Fruit fly (Drosophila melanogaster) whole organism, embryonic: Measurements from ENCODE around the gene SPR.

ENCODE experiments used
- CG10654 ChIP-seq: fragments of 200-800 bp; sonication (Bioruptor generic); optimal IDR thresholded peaks from 2 replicates; lab custom pipeline; 2016; ENCODE audit warnings: missing biosample characterization, missing genetic modification characterization
- CG10979 ChIP-seq: fragments of 200-800 bp; sonication (Bioruptor generic); optimal IDR thresholded peaks from 2 replicates; lab custom pipeline; 2018; ENCODE audit warnings: missing biosample characterization, mild to moderate bottlenecking, missing genetic modification characterization, moderate library complexity
- CG11723 ChIP-seq: fragments of 200-800 bp; sonication (Bioruptor generic); optimal IDR thresholded peaks from 2 replicates; lab custom pipeline; 2017; ENCODE audit warnings: missing biosample characterization, mild to moderate bottlenecking, missing genetic modification characterization
- CG12071 ChIP-seq: fragments of 200-800 bp; sonication (Bioruptor generic); optimal IDR thresholded peaks from 3 replicates; lab custom pipeline; 2018; ENCODE audit warnings: missing biosample characterization, mild to moderate bottlenecking, missing genetic modification characterization
- CG12104 ChIP-seq: fragments of 200-800 bp; sonication (Bioruptor generic); optimal IDR thresholded peaks from 3 replicates; lab custom pipeline; 2016; ENCODE audit warnings: missing biosample characterization, missing genetic modification characterization
- CG15514 ChIP-seq: fragments of 200-800 bp; sonication (Bioruptor generic); optimal IDR thresholded peaks from 3 replicates; lab custom pipeline; 2017; ENCODE audit warnings: missing biosample characterization, missing genetic modification characterization, mild to moderate bottlenecking, moderate library complexity, missing genetic modification reagents
- CG15696 ChIP-seq: fragments of 200-800 bp; sonication (Bioruptor generic); optimal IDR thresholded peaks from 2 replicates; lab custom pipeline; 2019; ENCODE audit warnings: missing biosample characterization, mild to moderate bottlenecking, missing genetic modification characterization, moderate library complexity
- CG16813 ChIP-seq: fragments of 200-800 bp; sonication (Bioruptor generic); IDR thresholded peaks from 3 replicates; pipeline ENCODE4 v1.3.6; 2022; ENCODE audit warnings: missing biosample characterization, missing genetic modification characterization; ENCODE audit not compliant: partially characterized antibody
- CG17359 ChIP-seq: fragments of 200-800 bp; sonication (Bioruptor generic); optimal IDR thresholded peaks from 3 replicates; lab custom pipeline; 2018; ENCODE audit warnings: missing biosample characterization, mild to moderate bottlenecking, missing genetic modification characterization, moderate library complexity
- CG17385 ChIP-seq: fragments of 200-800 bp; sonication (Bioruptor generic); optimal IDR thresholded peaks from 3 replicates; lab custom pipeline; 2018; ENCODE audit warnings: missing biosample characterization, mild to moderate bottlenecking, missing genetic modification characterization
- CG18011 ChIP-seq: fragments of 200-800 bp; sonication (Bioruptor generic); optimal IDR thresholded peaks from 2 replicates; lab custom pipeline; 2017; ENCODE audit warnings: missing biosample characterization, missing genetic modification characterization, mild to moderate bottlenecking, moderate library complexity, missing genotype
- CG1832 ChIP-seq: fragments of 200-800 bp; sonication (Bioruptor generic); optimal IDR thresholded peaks from 2 replicates; lab custom pipeline; 2017; ENCODE audit warnings: missing biosample characterization, mild to moderate bottlenecking, missing genetic modification characterization, inconsistent platforms
- CG2875 ChIP-seq: fragments of 200-800 bp; sonication (Bioruptor generic); optimal IDR thresholded peaks from 2 replicates; lab custom pipeline; 2017; ENCODE audit warnings: missing biosample characterization, mild to moderate bottlenecking, missing genetic modification characterization, missing genetic modification reagents
- CG34376 ChIP-seq: fragments of 200-800 bp; sonication (Bioruptor generic); optimal IDR thresholded peaks from 2 replicates; lab custom pipeline; 2018; ENCODE audit warnings: missing biosample characterization, mild to moderate bottlenecking, missing genetic modification characterization
- CG4282 ChIP-seq: fragments of 200-800 bp; sonication (Bioruptor generic); optimal IDR thresholded peaks from 2 replicates; lab custom pipeline; 2016; ENCODE audit warnings: missing biosample characterization, missing genetic modification characterization
- CG4360 ChIP-seq: fragments of 200-800 bp; sonication (Bioruptor generic); IDR thresholded peaks from 2 replicates; pipeline ENCODE4 v1.3.6; 2022; ENCODE audit warnings: missing biosample characterization, missing genetic modification characterization
- CG5953 ChIP-seq: fragments of 200-800 bp; sonication (Bioruptor generic); IDR thresholded peaks from 2 replicates; pipeline ENCODE4 v1.3.6; 2022; ENCODE audit warnings: missing biosample characterization, missing genetic modification characterization
- CG6654 ChIP-seq: fragments of 200-800 bp; sonication (Bioruptor generic); optimal IDR thresholded peaks from 2 replicates; lab custom pipeline; 2017; ENCODE audit warnings: missing biosample characterization, mild to moderate bottlenecking, missing genetic modification characterization
- CG7928 ChIP-seq: fragments of 200-800 bp; sonication (Bioruptor generic); optimal IDR thresholded peaks from 2 replicates; lab custom pipeline; 2017; ENCODE audit warnings: missing biosample characterization, mild to moderate bottlenecking, missing genetic modification characterization
- Elba2 ChIP-seq: fragments of 200-800 bp; sonication (Bioruptor generic); optimal IDR thresholded peaks from 3 replicates; lab custom pipeline; 2016; ENCODE audit warnings: missing biosample characterization, missing genetic modification characterization
- Fer1 ChIP-seq: fragments of 200-800 bp; sonication (Bioruptor generic); optimal IDR thresholded peaks from 2 replicates; lab custom pipeline; 2017; ENCODE audit warnings: missing biosample characterization, mild to moderate bottlenecking, missing genetic modification characterization
- H15 ChIP-seq: fragments of 200-800 bp; sonication (Bioruptor generic); IDR thresholded peaks from 3 replicates; pipeline ENCODE4 v1.3.6; 2022; ENCODE audit warnings: missing biosample characterization, missing genetic modification characterization
- HmgD ChIP-seq: fragments of 200-800 bp; sonication (Bioruptor generic); optimal IDR thresholded peaks from 3 replicates; lab custom pipeline; 2016; ENCODE audit warnings: missing biosample characterization, missing genetic modification characterization
- Jarid2 ChIP-seq: fragments of 200-800 bp; sonication (Bioruptor generic); optimal IDR thresholded peaks from 3 replicates; lab custom pipeline; 2017; ENCODE audit warnings: mild to moderate bottlenecking, missing biosample characterization, missing genetic modification reagents, missing genetic modification characterization
- Mad ChIP-seq: fragments of 200-800 bp; sonication (Bioruptor generic); optimal IDR thresholded peaks from 2 replicates; lab custom pipeline; 2016; ENCODE audit warnings: missing biosample characterization, missing genetic modification characterization
- NC2β ChIP-seq: fragments of 200-800 bp; sonication (Bioruptor generic); optimal IDR thresholded peaks from 2 replicates; lab custom pipeline; 2016; ENCODE audit warnings: missing biosample characterization, missing genetic modification characterization
- NK7.1 ChIP-seq: fragments of 200-800 bp; sonication (Bioruptor generic); optimal IDR thresholded peaks from 3 replicates; lab custom pipeline; 2016; ENCODE audit warnings: missing biosample characterization, missing genetic modification characterization
- Sox100B ChIP-seq: fragments of 200-800 bp; sonication (Bioruptor generic); optimal IDR thresholded peaks from 3 replicates; lab custom pipeline; 2018; ENCODE audit warnings: missing biosample characterization, mild to moderate bottlenecking, missing genetic modification characterization
- Stat92E ChIP-seq, 3 experiments: fragments of >200 bp in 2 of 3; fragments of 200-800 bp in 1 of 3; sonication (Bioruptor generic) in 1 of 3; optimal IDR thresholded peaks; 2 replicates each; lab custom pipeline; 2017 to 2019; ENCODE audit warnings: missing biosample characterization in 3 of 3, missing genetic modification characterization in 3 of 3, mild to moderate bottlenecking in 1 of 3, moderate library complexity in 1 of 3
- al ChIP-seq: fragments of 200-800 bp; sonication (Bioruptor generic); IDR thresholded peaks from 2 replicates; pipeline ENCODE4 v1.3.6; 2022; ENCODE audit warnings: missing biosample characterization, missing genetic modification characterization
- ash1 ChIP-seq: fragments of 200-800 bp; sonication (Bioruptor generic); optimal IDR thresholded peaks from 2 replicates; lab custom pipeline; 2018; ENCODE audit warnings: missing biosample characterization, mild to moderate bottlenecking, missing genetic modification characterization
- caup ChIP-seq: fragments of 200-800 bp; sonication (Bioruptor generic); optimal IDR thresholded peaks from 3 replicates; lab custom pipeline; 2017; ENCODE audit warnings: missing biosample characterization, mild to moderate bottlenecking, missing genetic modification characterization, moderate library complexity; ENCODE audit not compliant: severe bottlenecking
- disco-r ChIP-seq: fragments of 200-800 bp; sonication (Bioruptor generic); optimal IDR thresholded peaks from 2 replicates; lab custom pipeline; 2016; ENCODE audit warnings: missing biosample characterization, missing genetic modification characterization
- en ChIP-seq: fragments of 200-800 bp; sonication (Bioruptor generic); optimal IDR thresholded peaks from 2 replicates; lab custom pipeline; 2016; ENCODE audit warnings: missing biosample characterization, missing genetic modification characterization
- fd96Cb ChIP-seq: fragments of 200-800 bp; sonication (Bioruptor generic); optimal IDR thresholded peaks from 2 replicates; lab custom pipeline; 2018; ENCODE audit warnings: missing biosample characterization, mild to moderate bottlenecking, missing genetic modification characterization, moderate library complexity
- fru ChIP-seq: fragments of >200 bp; optimal IDR thresholded peaks from 2 replicates; lab custom pipeline; 2017
- maf-S ChIP-seq: fragments of 200-800 bp; sonication (Bioruptor generic); optimal IDR thresholded peaks from 2 replicates; lab custom pipeline; 2016; ENCODE audit warnings: missing biosample characterization, missing genetic modification characterization
- mld ChIP-seq: fragments of 200-800 bp; sonication (Bioruptor generic); IDR thresholded peaks from 3 replicates; pipeline ENCODE4 v1.3.6; 2022; ENCODE audit warnings: missing biosample characterization, missing genetic modification characterization; ENCODE audit not compliant: partially characterized antibody
- nau ChIP-seq: fragments of 200-800 bp; sonication (Bioruptor generic); optimal IDR thresholded peaks from 3 replicates; lab custom pipeline; 2017; ENCODE audit warnings: missing biosample characterization, mild to moderate bottlenecking, missing genetic modification characterization, missing genetic modification reagents
- nmo ChIP-seq: fragments of 200-800 bp; sonication (Bioruptor generic); optimal IDR thresholded peaks from 2 replicates; lab custom pipeline; 2018; ENCODE audit warnings: missing biosample characterization, mild to moderate bottlenecking, missing genetic modification characterization, moderate library complexity
- peb ChIP-seq: fragments of 200-800 bp; sonication (Bioruptor generic); IDR thresholded peaks from 2 replicates; pipeline ENCODE4 v1.3.6; 2022; ENCODE audit warnings: missing biosample characterization, missing genetic modification characterization
- psq ChIP-seq: fragments of 200-800 bp; sonication (Bioruptor generic); optimal IDR thresholded peaks from 2 replicates; lab custom pipeline; 2017; ENCODE audit warnings: missing biosample characterization, missing genetic modification characterization
- pum ChIP-seq: fragments of 200-800 bp; sonication (Bioruptor generic); optimal IDR thresholded peaks from 2 replicates; lab custom pipeline; 2016; ENCODE audit warnings: missing biosample characterization, missing genetic modification characterization
- seq ChIP-seq: fragments of 200-800 bp; sonication (Bioruptor generic); IDR thresholded peaks from 2 replicates; pipeline ENCODE4 v1.3.6; 2022; ENCODE audit warnings: missing biosample characterization, missing genetic modification characterization
- toy ChIP-seq: fragments of 200-800 bp; sonication (Bioruptor generic); IDR thresholded peaks from 2 replicates; pipeline ENCODE4 v1.3.6; 2022; ENCODE audit warnings: missing biosample characterization, missing genetic modification characterization
- unc-4 ChIP-seq: fragments of 200-800 bp; sonication (Bioruptor generic); IDR thresholded peaks from 2 replicates; pipeline ENCODE4 v1.3.6; 2022; ENCODE audit warnings: missing biosample characterization, missing genetic modification characterization; ENCODE audit not compliant: partially characterized antibody
- unpg ChIP-seq: fragments of 200-800 bp; sonication (Bioruptor generic); optimal IDR thresholded peaks from 3 replicates; lab custom pipeline; 2018; ENCODE audit warnings: missing biosample characterization, mild to moderate bottlenecking, missing genetic modification characterization, moderate library complexity
- vnd ChIP-seq: fragments of 200-800 bp; sonication (Bioruptor generic); IDR thresholded peaks from 3 replicates; pipeline ENCODE4 v1.3.6; 2022; ENCODE audit warnings: missing biosample characterization, missing genetic modification characterization; ENCODE audit not compliant: partially characterized antibody

Gene SPR

DNA sequence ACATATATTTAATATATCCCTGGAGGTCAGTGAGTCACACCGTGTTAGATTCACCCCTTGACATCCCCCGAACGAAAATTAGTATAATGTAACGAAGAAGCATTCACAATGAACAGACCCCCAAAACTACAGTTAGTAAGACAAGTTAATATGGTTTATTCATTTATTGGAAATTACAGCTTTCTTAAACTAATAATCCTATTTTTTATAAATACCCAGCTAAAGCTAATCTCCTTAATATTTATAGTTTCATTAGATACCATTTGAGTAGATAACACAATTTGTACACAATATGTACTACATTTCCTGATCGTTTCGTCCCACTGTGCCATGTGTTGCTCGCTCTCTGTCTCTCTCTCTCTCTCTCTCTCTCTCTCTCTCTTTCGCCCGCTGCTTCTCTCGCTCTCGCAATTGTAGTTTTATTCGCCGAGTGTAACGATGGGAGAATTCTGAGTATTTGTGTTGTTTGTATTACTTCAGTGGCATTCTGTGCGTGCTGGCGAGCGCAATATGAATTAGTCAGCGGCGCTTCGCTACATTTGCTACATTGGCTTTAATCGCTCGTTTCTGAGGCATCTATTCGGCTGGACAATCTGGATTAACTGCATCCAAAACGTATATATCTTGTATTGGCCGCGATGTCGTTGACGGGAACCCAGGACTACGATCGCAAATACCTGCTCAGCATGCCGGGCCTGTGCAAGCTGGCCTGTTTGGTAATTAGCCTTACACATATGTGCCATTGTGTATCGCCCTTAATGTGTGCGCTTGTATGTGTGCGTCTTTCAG is 70.5 kb downstream of the SPR start (continued):
- TF ChIP-seq Sox100B (GFP tag; lab: Kevin White, UChicago) (peak; percentile 58), nau (GFP tag; lab: Kevin White, UChicago) (peak; percentile 51), CG12104 (GFP tag; lab: Kevin White, UChicago) (no peak), unc-4 (GFP tag; lab: Robert Waterston, UW) (0 out of 2 replicates have a peak, but pooled peaks have one; percentile 33), disco-r (no peak), CG2875 (GFP tag; lab: Kevin White, UChicago) (no peak), CG11723 (no peak), CG18011 (no peak), caup (GFP tag; lab: Kevin White, UChicago) (peak; percentile 4), Mad (no peak), fru (lab: Kevin White, UChicago) (no peak), psq (GFP tag; lab: Kevin White, UChicago) (no peak), CG4282 (GFP tag; lab: Kevin White, UChicago) (peak; percentile 48), CG17385 (peak; percentile 58), CG15696 (tag; lab: Kevin White, UChicago) (no peak), CG12071 (no peak), maf-S (GFP tag; lab: Kevin White, UChicago) (no peak), CG15514 (GFP tag; lab: Kevin White, UChicago) (peak; percentile 33), Stat92E (GFP tag; optimal IDR thresholded peaks at IDR 0.05; lab: Kevin White, UChicago) (peak in 1 of 3 experiments; percentile 44), ash1 (GFP tag; lab: Kevin White, UChicago) (no peak), peb (GFP tag; lab: Robert Waterston, UW) (no peak), CG7928 (GFP tag; lab: Kevin White, UChicago) (no peak), NC2β (GFP tag; lab: Kevin White, UChicago) (peak; percentile 7), nmo (GFP tag; lab: Kevin White, UChicago) (peak; percentile 11), NK7.1 (GFP tag; lab: Kevin White, UChicago) (no peak), vnd (0 out of 3 replicates have a peak, but pooled peaks have one; percentile 42), CG10979 (peak; percentile 57), fd96Cb (tag; lab: Kevin White, UChicago) (no peak), CG4360 (GFP tag; lab: Robert Waterston, UW) (no peak), H15 (GFP tag; lab: Robert Waterston, UW) (no peak), seq (GFP tag; lab: Robert Waterston, UW) (no peak), CG17359 (no peak), Elba2 (GFP tag; lab: Kevin White, UChicago) (no peak), pum (no peak), Fer1 (peak; percentile 60), mld (0 out of 3 replicates have a peak, but pooled peaks have one; percentile 31), CG1832 (peak; percentile 86), toy (GFP tag; lab: Robert Waterston, UW) (no peak), CG34376 (GFP tag; lab: Kevin White, UChicago) (peak; percentile 42), unpg (peak; percentile 51), al (GFP tag; lab: Robert Waterston, UW) (no peak), Jarid2 (GFP tag; lab: Kevin White, UChicago) (peak; percentile 87), CG6654 (no peak), HmgD (no peak), CG10654 (GFP tag; lab: Kevin White, UChicago) (no peak), CG5953 (GFP tag; lab: Robert Waterston, UW) (no peak), en (GFP tag; lab: Kevin White, UChicago) (no peak), CG16813 (GFP tag; lab: Robert Waterston, UW) (no peak)
